Worm (Caenorhabditis elegans): Measurements from ENCODE around the gene T22F3.7.

ce11 chrV:3555986-3556385, 44.5 kb downstream of the T22F3.7 start, which contains the start of gene grl-30:
- no peak for TF ChIP-seq flt-1 (GFP tag; IDR thresholded peaks at IDR 0.05)
- no peak for TF ChIP-seq ama-1 (optimal IDR thresholded peaks at IDR 0.05)
- no peak for TF ChIP-seq ceh-13 (GFP tag; optimal IDR thresholded peaks at IDR 0.05)
- TF ChIP-seq tbx-11 (GFP tag; IDR thresholded peaks at IDR 0.05), result no peak
- TF ChIP-seq tra-4 (tag; optimal IDR thresholded peaks at IDR 0.05), result no peak
- TF ChIP-seq ets-7 (tag; optimal IDR thresholded peaks at IDR 0.05), result no peak
- TF ChIP-seq hmbx-1 (tag; optimal IDR thresholded peaks at IDR 0.05), result no peak
- no peak for TF ChIP-seq ceh-36 (tag; optimal IDR thresholded peaks at IDR 0.05)
- TF ChIP-seq pes-1 (GFP tag; IDR thresholded peaks at IDR 0.05), result no peak
- TF ChIP-seq hnd-1 (tag; optimal IDR thresholded peaks at IDR 0.05), result no peak
- TF ChIP-seq B0310.2 (tag; optimal IDR thresholded peaks at IDR 0.05), result no peak
